Worm (Caenorhabditis elegans): Measurements from ENCODE around the gene srv-9.

The srv-9 gene

ce11 chrV:13406032-13406431 is 16.9 kb downstream of the srv-9 start, which contains the start of gene cutl-1:
TSS of gene cutl-1 (minus strand) at chrV:13406114.
- TF ChIP-seq unc-62 (GFP tag; optimal IDR thresholded peaks at IDR 0.05) = no peak

ce11 chrV:13402524-13402923 is 20.4 kb downstream of the srv-9 start:
- TF ChIP-seq unc-62 (GFP tag; optimal IDR thresholded peaks at IDR 0.05) = no peak

ce11 chrV:13401669-13402068 is 21.3 kb downstream of the srv-9 start:
- no peak for TF ChIP-seq unc-62 (GFP tag; optimal IDR thresholded peaks at IDR 0.05)

ce11 chrV:13396426-13396825 is 26.5 kb downstream of the srv-9 start:
- TF ChIP-seq unc-62 (GFP tag; optimal IDR thresholded peaks at IDR 0.05) = no peak

ce11 chrV:13394968-13395367 is 28.0 kb downstream of the srv-9 start:
- no peak for TF ChIP-seq unc-62 (GFP tag; optimal IDR thresholded peaks at IDR 0.05)

ce11 chrV:13393333-13393803 is 29.6 kb downstream of the srv-9 start:
- TF ChIP-seq unc-62 (GFP tag; optimal IDR thresholded peaks at IDR 0.05) = no peak

- no peak for TF ChIP-seq unc-62 (GFP tag; optimal IDR thresholded peaks at IDR 0.05)
Measured at ce11 chrV:13391378-13392258, 31.3 kb downstream of the srv-9 start, which contains the start of gene somi-1. TSS of gene somi-1 (minus strand) at chrV:13391395.

ce11 chrV:13390936-13391335 is 32.0 kb downstream of the srv-9 start:
- TF ChIP-seq unc-62 (GFP tag; optimal IDR thresholded peaks at IDR 0.05) = no peak

- TF ChIP-seq unc-62 (GFP tag; optimal IDR thresholded peaks at IDR 0.05) = no peak
Measured at ce11 chrV:13389454-13389853, 33.5 kb downstream of the srv-9 start.

- no peak for TF ChIP-seq unc-62 (GFP tag; optimal IDR thresholded peaks at IDR 0.05)
Measured at ce11 chrV:13388961-13389360, 34.0 kb downstream of the srv-9 start.

ce11 chrV:13387472-13387871 is 35.5 kb downstream of the srv-9 start:
- TF ChIP-seq unc-62 (GFP tag; optimal IDR thresholded peaks at IDR 0.05) = no peak

- TF ChIP-seq unc-62 (GFP tag; optimal IDR thresholded peaks at IDR 0.05) = no peak
Measured at ce11 chrV:13385798-13386197, 37.1 kb downstream of the srv-9 start, which contains the start of gene gcy-34. TSS of gene gcy-34 (minus strand) at chrV:13385898.

ce11 chrV:13380980-13381379 is 42.0 kb downstream of the srv-9 start, which contains the start of gene cpz-2:
TSS of gene cpz-2 (plus strand) at chrV:13381189.
- no peak for TF ChIP-seq unc-62 (GFP tag; optimal IDR thresholded peaks at IDR 0.05)

- no peak for TF ChIP-seq unc-62 (GFP tag; optimal IDR thresholded peaks at IDR 0.05)
Measured at ce11 chrV:13380178-13380577, 42.8 kb downstream of the srv-9 start, which contains the start of gene ifbp-1. TSS of gene ifbp-1 (minus strand) at chrV:13380262.

- TF ChIP-seq unc-62 (GFP tag; optimal IDR thresholded peaks at IDR 0.05) = no peak
Measured at ce11 chrV:13377130-13377529, 45.8 kb downstream of the srv-9 start.

- TF ChIP-seq unc-62 (GFP tag; optimal IDR thresholded peaks at IDR 0.05) = no peak
Measured at ce11 chrV:13375861-13376260, 47.1 kb downstream of the srv-9 start.

- no peak for TF ChIP-seq unc-62 (GFP tag; optimal IDR thresholded peaks at IDR 0.05)
Measured at ce11 chrV:13374532-13374931, 48.4 kb downstream of the srv-9 start.

Measured in whole organism, dauer.